Fruit fly (Drosophila melanogaster): ENCODE data around the gene Pex12.

Pex12 gene

DNA sequence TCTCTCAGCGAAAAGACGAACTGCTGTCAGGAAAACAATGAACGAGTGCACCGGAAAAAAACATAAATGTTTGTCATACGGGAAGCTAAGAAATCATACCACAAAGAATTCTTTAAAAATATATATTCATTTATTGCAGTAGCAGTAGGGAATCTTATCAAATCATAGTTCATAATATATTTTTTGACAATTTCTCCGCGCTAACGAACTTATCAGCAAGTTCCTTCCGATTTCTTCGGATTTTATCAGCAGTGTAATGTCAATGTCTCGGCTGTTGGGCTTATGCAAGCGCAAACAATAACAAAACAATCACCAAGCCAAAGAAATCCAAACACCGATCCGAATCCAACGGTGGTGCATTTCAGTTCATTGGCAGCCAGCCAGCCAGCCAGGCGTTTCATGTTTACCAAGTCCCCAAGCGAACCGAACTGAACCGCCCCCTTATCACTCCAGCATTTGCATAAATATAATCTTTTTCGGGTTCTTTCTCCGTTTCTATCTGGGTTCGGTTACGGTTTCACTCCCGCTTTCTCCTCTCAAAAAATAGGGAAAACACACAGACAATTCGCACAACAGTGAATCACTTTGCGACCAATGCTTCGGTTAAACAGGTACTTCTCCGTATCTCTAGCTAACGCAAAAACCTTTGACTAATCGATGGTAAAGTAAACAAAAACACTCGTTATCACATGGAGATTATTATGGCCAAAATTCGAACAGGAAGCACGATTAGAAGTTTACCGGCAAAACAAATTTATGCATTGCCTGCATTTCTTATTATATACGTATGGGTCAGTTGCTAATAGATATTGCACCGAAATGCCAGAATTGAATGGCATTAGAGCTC, 11.9 kb downstream of the Pex12 start (continued):
- TF ChIP-seq sisA (GFP tag; IDR thresholded peaks at IDR 0.05), result peak; percentile 60
- no peak for TF ChIP-seq CG4360 (GFP tag; IDR thresholded peaks at IDR 0.05)
- TF ChIP-seq pnt (GFP tag; optimal IDR thresholded peaks at IDR 0.05), result no peak
- TF ChIP-seq Bteb2 (GFP tag; optimal IDR thresholded peaks at IDR 0.05), result no peak
- peak; percentile 74 for TF ChIP-seq Med (GFP tag)
- no peak for TF ChIP-seq CG7987 (GFP tag; optimal IDR thresholded peaks at IDR 0.05)
- peak; percentile 61 for TF ChIP-seq CG17328 (GFP tag; IDR thresholded peaks at IDR 0.05)
- TF ChIP-seq CG15011 (GFP tag; optimal IDR thresholded peaks at IDR 0.05), result no peak
- peak; percentile 47 for TF ChIP-seq Atf-2 (GFP tag; optimal IDR thresholded peaks at IDR 0.05)
- no peak for TF ChIP-seq YL-1 (GFP tag; optimal IDR thresholded peaks at IDR 0.05)
- TF ChIP-seq az2 (GFP tag; optimal IDR thresholded peaks at IDR 0.05), result peak; percentile 45
- peak; percentile 66 for TF ChIP-seq CG18262 (tag; optimal IDR thresholded peaks at IDR 0.05)
- peak; percentile 54 for TF ChIP-seq Asciz (GFP tag; optimal IDR thresholded peaks at IDR 0.05)
- TF ChIP-seq bsh (GFP tag; optimal IDR thresholded peaks at IDR 0.05), result peak in 1 of 2 experiments; percentile 60
- peak; percentile 57 for TF ChIP-seq oc (tag; optimal IDR thresholded peaks at IDR 0.05)
- TF ChIP-seq twi (tag; optimal IDR thresholded peaks at IDR 0.05), result no peak
- peak; percentile 48 for TF ChIP-seq Ssrp (tag; optimal IDR thresholded peaks at IDR 0.05)
- TF ChIP-seq grn (GFP tag; optimal IDR thresholded peaks at IDR 0.05), result no peak
- no peak for TF ChIP-seq sr (GFP tag; IDR thresholded peaks at IDR 0.05)
- TF ChIP-seq row (GFP tag; IDR thresholded peaks at IDR 0.05), result peak; percentile 64; the same call in 2 of the 3 replicates
- no peak for TF ChIP-seq CG8944 (GFP tag; optimal IDR thresholded peaks at IDR 0.05)
- peak; percentile 33 for TF ChIP-seq CG8089 (GFP tag; optimal IDR thresholded peaks at IDR 0.05)
- TF ChIP-seq HLH3B (GFP tag; IDR thresholded peaks at IDR 0.05), result 0 out of 2 replicates have a peak, but pooled peaks have one; percentile 22
- TF ChIP-seq stwl (tag; optimal IDR thresholded peaks at IDR 0.05), result no peak
- TF ChIP-seq sob (GFP tag; IDR thresholded peaks at IDR 0.05), result no peak
- TF ChIP-seq Hey (tag; optimal IDR thresholded peaks at IDR 0.05), result no peak
- peak; percentile 23 for TF ChIP-seq CG8388 (GFP tag; optimal IDR thresholded peaks at IDR 0.05)
- TF ChIP-seq CG32767 (GFP tag; IDR thresholded peaks at IDR 0.05), result peak; percentile 27; the same call in 1 of the 2 replicates
- peak; percentile 7 to 34 for TF ChIP-seq chif (GFP tag; optimal IDR thresholded peaks at IDR 0.05)
- no peak for TF ChIP-seq Sry-β (GFP tag; optimal IDR thresholded peaks at IDR 0.05)
- peak; percentile 5 for TF ChIP-seq CG4328 (GFP tag; optimal IDR thresholded peaks at IDR 0.05)
- TF ChIP-seq CG2116 (GFP tag; optimal IDR thresholded peaks at IDR 0.05), result peak; percentile 0
- peak; percentile 71 for TF ChIP-seq PHDP (tag; optimal IDR thresholded peaks at IDR 0.05)
- peak; percentile 60; the same call in 1 of the 2 replicates for TF ChIP-seq Xrp1 (GFP tag; IDR thresholded peaks at IDR 0.05)
- peak; percentile 48 for TF ChIP-seq nmo (GFP tag; optimal IDR thresholded peaks at IDR 0.05)
- no peak for TF ChIP-seq Sin3A (optimal IDR thresholded peaks at IDR 0.05)
- no peak for TF ChIP-seq CG16863 (GFP tag; optimal IDR thresholded peaks at IDR 0.05)
- no peak for TF ChIP-seq CG8478 (optimal IDR thresholded peaks at IDR 0.05)
- TF ChIP-seq CTCF (GFP tag; optimal IDR thresholded peaks at IDR 0.05), result no peak
- no peak for TF ChIP-seq CG1647 (GFP tag; optimal IDR thresholded peaks at IDR 0.05)
- no peak for TF ChIP-seq Optix (GFP tag; IDR thresholded peaks at IDR 0.05)
- no peak for TF ChIP-seq mld (GFP tag; IDR thresholded peaks at IDR 0.05; ENCODE audit: partially characterized antibody)
- no peak for TF ChIP-seq CG5180 (GFP tag; optimal IDR thresholded peaks at IDR 0.05)
- peak; percentile 90 for TF ChIP-seq Sox102F (GFP tag; optimal IDR thresholded peaks at IDR 0.05)
- TF ChIP-seq CG9797 (GFP tag; optimal IDR thresholded peaks at IDR 0.05), result no peak
- TF ChIP-seq nerfin-1 (tag; optimal IDR thresholded peaks at IDR 0.05), result peak; percentile 33
- no peak for TF ChIP-seq CG15073 (GFP tag; optimal IDR thresholded peaks at IDR 0.05)
- no peak for TF ChIP-seq gt (GFP tag; IDR thresholded peaks at IDR 0.05)
- TF ChIP-seq sna (GFP tag; IDR thresholded peaks at IDR 0.05; ENCODE audit: partially characterized antibody), result no peak
- TF ChIP-seq Eip74EF (GFP tag; optimal IDR thresholded peaks at IDR 0.05), result peak in 1 of 2 experiments; percentile 30
